Fruit fly (Drosophila melanogaster) whole organism, pupa: ENCODE results near the gene CG13875.

Experiments used
- CG10348 ChIP-seq: fragments of 200-800 bp; sonication (Bioruptor generic); IDR thresholded peaks from 2 replicates; pipeline ENCODE4 v1.3.6; 2022; ENCODE audit warnings: missing biosample characterization, missing genetic modification characterization
- CG12605 ChIP-seq: fragments of 200-800 bp; sonication (Bioruptor generic); IDR thresholded peaks from 2 replicates; pipeline ENCODE4 v1.3.6; 2022; ENCODE audit warnings: missing biosample characterization, missing genetic modification characterization
- CG13204 ChIP-seq: fragments of 200-800 bp; sonication (Bioruptor generic); optimal IDR thresholded peaks from 2 replicates; lab custom pipeline; 2018; ENCODE audit warnings: missing biosample characterization, mild to moderate bottlenecking, missing genetic modification characterization, moderate library complexity
- CG14655 ChIP-seq: fragments of 200-800 bp; sonication (Bioruptor generic); optimal IDR thresholded peaks from 3 replicates; lab custom pipeline; 2017; ENCODE audit warnings: mild to moderate bottlenecking, missing biosample characterization, missing genetic modification reagents, missing genetic modification characterization
- CG15710 ChIP-seq: fragments of 200-800 bp; sonication (Bioruptor generic); optimal IDR thresholded peaks from 2 replicates; lab custom pipeline; 2018; ENCODE audit warnings: missing biosample characterization, mild to moderate bottlenecking, missing genetic modification characterization, moderate library complexity
- CG17806 ChIP-seq: fragments of 200-800 bp; sonication (Bioruptor generic); optimal IDR thresholded peaks from 2 replicates; lab custom pipeline; 2018; ENCODE audit warnings: missing biosample characterization, mild to moderate bottlenecking, missing genetic modification characterization, moderate library complexity
- CG32121 ChIP-seq: fragments of 200-800 bp; sonication (Bioruptor generic); IDR thresholded peaks from 2 replicates; pipeline ENCODE4 v1.3.6; 2022; ENCODE audit warnings: missing biosample characterization, missing genetic modification characterization
- CG34367 ChIP-seq: fragments of 200-800 bp; sonication (Bioruptor generic); optimal IDR thresholded peaks from 2 replicates; lab custom pipeline; 2018; ENCODE audit warnings: missing biosample characterization, mild to moderate bottlenecking, missing genetic modification characterization
- CG4496 ChIP-seq: fragments of 200-800 bp; sonication (Bioruptor generic); IDR thresholded peaks from 3 replicates; pipeline ENCODE4 v1.3.6; 2022; ENCODE audit warnings: missing biosample characterization, missing genetic modification characterization
- CG8159 ChIP-seq: fragments of 200-800 bp; sonication (Bioruptor generic); optimal IDR thresholded peaks from 3 replicates; lab custom pipeline; 2018; ENCODE audit warnings: missing biosample characterization, mild to moderate bottlenecking, missing genetic modification characterization, moderate library complexity
- CG8301 ChIP-seq: fragments of 200-800 bp; sonication (Bioruptor generic); optimal IDR thresholded peaks from 2 replicates; lab custom pipeline; 2018; ENCODE audit warnings: missing biosample characterization, mild to moderate bottlenecking, missing genetic modification characterization
- CG9948 ChIP-seq: fragments of 200-800 bp; sonication (Bioruptor generic); optimal IDR thresholded peaks from 2 replicates; lab custom pipeline; 2018; ENCODE audit warnings: missing biosample characterization, mild to moderate bottlenecking, missing genetic modification characterization, moderate library complexity
- D1 ChIP-seq: fragments of 200-800 bp; sonication (Bioruptor generic); optimal IDR thresholded peaks from 2 replicates; lab custom pipeline; 2018; ENCODE audit warnings: missing biosample characterization, mild to moderate bottlenecking, missing genetic modification characterization, moderate library complexity
- EcR ChIP-seq: fragments of 200-800 bp; sonication (Bioruptor generic); optimal IDR thresholded peaks from 3 replicates; lab custom pipeline; 2019; ENCODE audit warnings: missing biosample characterization, missing genetic modification characterization, mild to moderate bottlenecking, moderate library complexity, missing genetic modification reagents
- Ets98B ChIP-seq: fragments of 200-800 bp; sonication (Bioruptor generic); IDR thresholded peaks from 2 replicates; pipeline ENCODE4 v1.3.6; 2022; ENCODE audit warnings: missing biosample characterization, missing genetic modification characterization
- Pif1A ChIP-seq: fragments of 200-800 bp; sonication (Bioruptor generic); optimal IDR thresholded peaks from 3 replicates; lab custom pipeline; 2016; ENCODE audit warnings: missing biosample characterization, missing genetic modification characterization
- Pif1B ChIP-seq: fragments of 200-800 bp; sonication (Bioruptor generic); optimal IDR thresholded peaks from 3 replicates; lab custom pipeline; 2016; ENCODE audit warnings: missing biosample characterization, missing genetic modification characterization
- Snoo ChIP-seq: fragments of 200-800 bp; sonication (Bioruptor generic); optimal IDR thresholded peaks from 3 replicates; lab custom pipeline; 2017; ENCODE audit warnings: missing biosample characterization, mild to moderate bottlenecking, missing genetic modification characterization, inconsistent platforms
- fd96Ca ChIP-seq: fragments of 200-800 bp; sonication (Bioruptor generic); IDR thresholded peaks from 3 replicates; pipeline ENCODE4 v1.3.6; 2022; ENCODE audit warnings: missing biosample characterization, missing genetic modification characterization
- gl ChIP-seq: fragments of 200-800 bp; sonication (Bioruptor generic); optimal IDR thresholded peaks from 2 replicates; lab custom pipeline; 2018; ENCODE audit warnings: missing biosample characterization, mild to moderate bottlenecking, missing genetic modification characterization
- rn ChIP-seq: fragments of 200-800 bp; sonication (Bioruptor generic); IDR thresholded peaks from 2 replicates; pipeline ENCODE4 v1.3.6; 2022; ENCODE audit warnings: missing biosample characterization, missing genetic modification characterization

Gene CG13875

DNA sequence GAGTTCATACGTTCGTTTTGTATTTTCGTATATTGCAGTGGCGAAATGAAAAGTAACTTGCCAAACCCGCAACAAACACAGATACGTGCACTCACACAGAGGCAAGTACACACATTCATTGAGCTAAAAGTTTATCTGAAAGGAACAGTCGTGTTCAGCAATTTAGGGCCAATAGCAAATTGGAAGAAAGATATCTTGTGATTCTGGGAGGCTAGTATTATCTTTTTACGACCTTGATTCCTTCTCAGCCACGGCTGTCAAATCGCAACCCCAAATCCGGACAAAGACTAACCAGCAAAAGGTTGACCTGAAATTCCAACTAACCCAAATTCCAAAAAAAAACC is 13.0 kb upstream of the CG13875 start:
- TF ChIP-seq CG10348 (GFP tag; lab: Robert Waterston, UW) = no peak
- TF ChIP-seq D1 = no peak
- TF ChIP-seq CG8301 = no peak
- no peak for TF ChIP-seq Snoo (tag; lab: Kevin White, UChicago)
- no peak for TF ChIP-seq EcR (GFP tag; lab: Kevin White, UChicago)
- no peak for TF ChIP-seq CG14655 (GFP tag; lab: Kevin White, UChicago)
- no peak for TF ChIP-seq Ets98B (GFP tag; lab: Robert Waterston, UW)
- TF ChIP-seq CG17806 (tag; lab: Kevin White, UChicago) = no peak
- no peak for TF ChIP-seq CG9948 (tag; lab: Kevin White, UChicago)
- TF ChIP-seq CG32121 (GFP tag; lab: Robert Waterston, UW) = no peak
- TF ChIP-seq CG15710 = no peak

DNA sequence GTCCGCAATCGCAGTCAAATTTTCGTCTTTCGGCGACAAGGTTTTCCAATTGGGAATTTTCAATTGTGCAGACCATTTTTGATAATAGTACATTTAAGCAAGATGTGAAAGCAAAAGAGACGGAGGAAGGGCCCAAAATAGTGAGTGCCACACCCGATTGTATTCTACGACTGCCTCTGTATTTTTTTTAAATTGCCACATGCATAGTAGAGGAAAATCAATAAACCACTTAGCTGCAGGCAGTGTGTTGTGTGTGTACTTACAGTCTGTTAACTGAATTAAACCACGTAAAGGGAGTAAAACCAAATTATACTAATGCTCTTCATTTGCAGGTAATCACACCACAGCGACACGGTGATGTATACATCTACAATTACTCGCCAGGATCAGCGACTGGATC is 8.0 kb upstream of the CG13875 start:
- TF ChIP-seq CG8301 (no peak), fd96Ca (GFP tag; lab: Robert Waterston, UW) (no peak), CG17806 (tag; lab: Kevin White, UChicago) (no peak), CG10348 (GFP tag; lab: Robert Waterston, UW) (no peak), Pif1B (GFP tag; lab: Kevin White, UChicago) (no peak), CG9948 (tag; lab: Kevin White, UChicago) (no peak), Ets98B (GFP tag; lab: Robert Waterston, UW) (no peak), Pif1A (GFP tag; lab: Kevin White, UChicago) (no peak), CG14655 (GFP tag; lab: Kevin White, UChicago) (no peak), CG8159 (tag; lab: Kevin White, UChicago) (no peak), CG12605 (GFP tag; lab: Robert Waterston, UW) (no peak), EcR (GFP tag; lab: Kevin White, UChicago) (no peak), CG34367 (tag; lab: Kevin White, UChicago) (no peak)

DNA sequence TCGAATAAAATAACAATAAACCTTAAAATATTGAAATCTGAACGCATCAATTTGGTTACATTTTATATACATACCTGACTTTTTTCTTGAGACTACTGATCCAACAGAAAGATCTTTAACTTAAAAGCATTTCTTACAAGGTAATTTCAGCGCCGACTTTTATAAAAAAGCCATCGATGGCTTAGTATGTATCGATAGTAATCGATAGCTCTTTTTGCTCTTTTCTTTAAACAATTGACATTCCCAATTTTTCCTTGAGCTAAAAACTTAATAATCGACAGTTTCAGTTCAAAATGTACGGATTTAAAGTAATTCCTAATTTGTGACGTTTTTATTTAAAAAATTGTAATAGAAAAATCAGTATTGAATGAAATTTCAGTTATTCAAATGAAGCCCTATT is 5.2 kb upstream of the CG13875 start:
- no peak for TF ChIP-seq CG10348 (GFP tag; lab: Robert Waterston, UW)
- TF ChIP-seq CG13204 (GFP tag; lab: Kevin White, UChicago) = no peak
- no peak for TF ChIP-seq CG9948 (tag; lab: Kevin White, UChicago)
- no peak for TF ChIP-seq CG34367 (tag; lab: Kevin White, UChicago)
- TF ChIP-seq CG8159 (tag; lab: Kevin White, UChicago) = no peak
- no peak for TF ChIP-seq CG32121 (GFP tag; lab: Robert Waterston, UW)
- TF ChIP-seq CG15710 = no peak
- TF ChIP-seq CG4496 (GFP tag; lab: Robert Waterston, UW) = no peak
- no peak for TF ChIP-seq fd96Ca (GFP tag; lab: Robert Waterston, UW)
- no peak for TF ChIP-seq Ets98B (GFP tag; lab: Robert Waterston, UW)
- TF ChIP-seq D1 = no peak
- no peak for TF ChIP-seq CG17806 (tag; lab: Kevin White, UChicago)
- TF ChIP-seq rn (GFP tag; lab: Robert Waterston, UW) = no peak
- no peak for TF ChIP-seq CG14655 (GFP tag; lab: Kevin White, UChicago)
- no peak for TF ChIP-seq Snoo (tag; lab: Kevin White, UChicago)
- no peak for TF ChIP-seq Pif1A (GFP tag; lab: Kevin White, UChicago)
- TF ChIP-seq gl (tag; lab: Kevin White, UChicago) = no peak
- TF ChIP-seq CG8301 = no peak
- no peak for TF ChIP-seq Pif1B (GFP tag; lab: Kevin White, UChicago)
- no peak for TF ChIP-seq EcR (GFP tag; lab: Kevin White, UChicago)
- TF ChIP-seq, all 21 proteins: peak for 0

DNA sequence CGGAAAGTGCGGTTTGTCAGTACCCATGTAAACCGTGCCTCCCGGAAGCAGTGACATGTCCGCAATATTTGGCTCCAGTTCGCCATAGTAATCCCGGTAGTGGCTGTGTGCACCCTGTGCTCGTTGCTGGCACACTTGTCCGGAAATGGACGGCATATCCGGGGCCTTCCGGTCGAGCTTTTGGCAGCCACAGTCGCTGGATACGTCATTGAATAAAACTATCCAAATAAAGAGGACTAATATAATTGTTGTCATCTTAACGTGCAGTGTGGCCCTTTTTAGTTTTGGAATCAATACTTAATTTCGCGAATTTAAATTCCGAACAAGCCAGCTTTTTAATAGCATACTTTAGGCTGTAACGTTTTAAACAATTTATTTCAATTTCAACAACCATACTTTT is 3.8 kb upstream of the CG13875 start, which contains the start of gene CG7049:
Gene CG7049 (minus strand): TSS at position 280 of the 400 bp plus-strand sequence.
- TF ChIP-seq gl (tag; lab: Kevin White, UChicago) (no peak), Pif1A (GFP tag; lab: Kevin White, UChicago) (no peak), CG10348 (GFP tag; lab: Robert Waterston, UW) (no peak), CG12605 (GFP tag; lab: Robert Waterston, UW) (no peak), Pif1B (GFP tag; lab: Kevin White, UChicago) (no peak), CG32121 (GFP tag; lab: Robert Waterston, UW) (no peak), CG8159 (tag; lab: Kevin White, UChicago) (no peak), Ets98B (GFP tag; lab: Robert Waterston, UW) (no peak), CG34367 (tag; lab: Kevin White, UChicago) (no peak), CG9948 (tag; lab: Kevin White, UChicago) (no peak), CG4496 (GFP tag; lab: Robert Waterston, UW) (no peak), CG15710 (no peak), Snoo (tag; lab: Kevin White, UChicago) (no peak), CG17806 (tag; lab: Kevin White, UChicago) (no peak), fd96Ca (GFP tag; lab: Robert Waterston, UW) (no peak), CG14655 (GFP tag; lab: Kevin White, UChicago) (no peak)

DNA sequence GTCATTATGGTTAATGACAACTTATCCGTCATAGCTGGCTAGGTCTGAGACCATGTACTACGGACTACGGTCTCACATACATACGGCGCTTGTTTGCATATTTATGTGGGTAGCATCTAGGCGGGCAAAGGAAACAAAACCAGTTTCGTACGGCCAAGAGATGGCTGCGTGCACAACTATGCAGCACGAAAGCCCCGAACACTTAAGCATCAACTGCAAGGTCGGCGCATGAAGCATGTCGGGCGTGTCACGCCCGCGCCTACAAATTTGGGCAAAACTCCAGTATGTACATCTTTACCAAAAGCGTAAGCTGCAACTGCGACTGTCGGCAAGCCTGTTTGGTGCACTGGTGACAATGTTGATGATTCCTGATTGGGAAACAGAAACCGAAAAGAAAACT is 1.8 kb upstream of the CG13875 start:
- TF ChIP-seq CG12605 (GFP tag; lab: Robert Waterston, UW) (no peak), Ets98B (GFP tag; lab: Robert Waterston, UW) (no peak), CG34367 (tag; lab: Kevin White, UChicago) (no peak), CG8301 (no peak), CG13204 (GFP tag; lab: Kevin White, UChicago) (no peak), CG15710 (no peak), CG14655 (GFP tag; lab: Kevin White, UChicago) (no peak), fd96Ca (GFP tag; lab: Robert Waterston, UW) (no peak), CG17806 (tag; lab: Kevin White, UChicago) (no peak), CG10348 (GFP tag; lab: Robert Waterston, UW) (no peak), gl (tag; lab: Kevin White, UChicago) (no peak), rn (GFP tag; lab: Robert Waterston, UW) (no peak), CG8159 (tag; lab: Kevin White, UChicago) (no peak), Pif1B (GFP tag; lab: Kevin White, UChicago) (no peak), Pif1A (GFP tag; lab: Kevin White, UChicago) (no peak), CG4496 (GFP tag; lab: Robert Waterston, UW) (no peak)
